Fruit fly (Drosophila melanogaster) whole organism, embryonic: ENCODE results near the gene Rsph3.

ENCODE experiments used
- Atf6 ChIP-seq: fragments of 200-800 bp; sonication (Bioruptor generic); IDR thresholded peaks from 2 replicates; pipeline ENCODE4 v1.3.6; 2022; ENCODE audit warnings: missing biosample characterization, missing genetic modification characterization
- B-H2 ChIP-seq: fragments of 200-800 bp; sonication (Bioruptor generic); optimal IDR thresholded peaks from 2 replicates; lab custom pipeline; 2018; ENCODE audit warnings: missing biosample characterization, mild to moderate bottlenecking, missing genetic modification characterization
- Bgb ChIP-seq: fragments of 200-800 bp; sonication (Bioruptor generic); IDR thresholded peaks from 2 replicates; pipeline ENCODE4 v1.3.6; 2022; ENCODE audit warnings: missing biosample characterization, missing genetic modification characterization; ENCODE audit not compliant: partially characterized antibody
- CG1024 ChIP-seq: fragments of 200-800 bp; sonication (Bioruptor generic); IDR thresholded peaks from 2 replicates; pipeline ENCODE4 v1.3.6; 2022; ENCODE audit warnings: missing biosample characterization, missing genetic modification characterization
- CG10321 ChIP-seq: fragments of 200-800 bp; sonication (Bioruptor generic); IDR thresholded peaks from 2 replicates; pipeline ENCODE4 v1.3.6; 2022; ENCODE audit warnings: missing biosample characterization, missing genetic modification characterization
- CG10543 ChIP-seq: fragments of 200-800 bp; sonication (Bioruptor generic); optimal IDR thresholded peaks from 3 replicates; lab custom pipeline; 2017; ENCODE audit warnings: missing biosample characterization, mild to moderate bottlenecking, missing genetic modification characterization, moderate library complexity
- CG11504 ChIP-seq: fragments of 200-800 bp; sonication (Bioruptor generic); optimal IDR thresholded peaks from 3 replicates; lab custom pipeline; 2019; ENCODE audit warnings: missing biosample characterization, mild to moderate bottlenecking, missing genetic modification characterization, moderate library complexity
- CG11560 ChIP-seq: fragments of 200-800 bp; sonication (Bioruptor generic); IDR thresholded peaks from 3 replicates; pipeline ENCODE4 v1.3.6; 2022; ENCODE audit warnings: missing biosample characterization, missing genetic modification characterization
- CG12391 ChIP-seq: fragments of 200-800 bp; sonication (Bioruptor generic); optimal IDR thresholded peaks from 3 replicates; lab custom pipeline; 2018; ENCODE audit warnings: missing biosample characterization, mild to moderate bottlenecking, missing genetic modification characterization, moderate library complexity
- CG12744 ChIP-seq: fragments of 200-800 bp; sonication (Bioruptor generic); optimal IDR thresholded peaks from 2 replicates; lab custom pipeline; 2016; ENCODE audit warnings: missing biosample characterization, missing genetic modification characterization
- CG13775 ChIP-seq: fragments of 200-800 bp; sonication (Bioruptor generic); optimal IDR thresholded peaks from 3 replicates; lab custom pipeline; 2017; ENCODE audit warnings: missing biosample characterization, mild to moderate bottlenecking, missing genetic modification characterization
- CG14860 ChIP-seq: fragments of 200-800 bp; sonication (Bioruptor generic); IDR thresholded peaks from 3 replicates; pipeline ENCODE4 v1.3.6; 2022; ENCODE audit warnings: missing biosample characterization, missing genetic modification characterization; ENCODE audit not compliant: partially characterized antibody
- CG15601 ChIP-seq: fragments of 200-800 bp; sonication (Bioruptor generic); optimal IDR thresholded peaks from 3 replicates; lab custom pipeline; 2019; ENCODE audit warnings: missing biosample characterization, mild to moderate bottlenecking, missing genetic modification characterization, moderate library complexity
- CG30431 ChIP-seq: fragments of 200-800 bp; sonication (Bioruptor generic); optimal IDR thresholded peaks from 2 replicates; lab custom pipeline; 2017; ENCODE audit warnings: missing biosample characterization, missing genetic modification characterization
- CG31441 ChIP-seq: fragments of 200-800 bp; sonication (Bioruptor generic); IDR thresholded peaks from 2 replicates; pipeline ENCODE4 v1.3.6; 2022; ENCODE audit warnings: missing biosample characterization, missing genetic modification characterization
- CG34422 ChIP-seq: fragments of 200-800 bp; sonication (Bioruptor generic); IDR thresholded peaks from 3 replicates; pipeline ENCODE4 v1.3.6; 2022; ENCODE audit warnings: missing biosample characterization, missing genetic modification characterization
- CG4404 ChIP-seq: fragments of 200-800 bp; sonication (Bioruptor generic); IDR thresholded peaks from 2 replicates; pipeline ENCODE4 v1.3.6; 2022; ENCODE audit warnings: missing biosample characterization, missing genetic modification characterization
- CG5953 ChIP-seq: fragments of 200-800 bp; sonication (Bioruptor generic); IDR thresholded peaks from 2 replicates; pipeline ENCODE4 v1.3.6; 2022; ENCODE audit warnings: missing biosample characterization, missing genetic modification characterization
- CG6791 ChIP-seq: fragments of 200-800 bp; sonication (Bioruptor generic); IDR thresholded peaks from 3 replicates; pipeline ENCODE4 v1.3.6; 2022; ENCODE audit warnings: missing biosample characterization, missing genetic modification characterization; ENCODE audit not compliant: partially characterized antibody
- CG7357 ChIP-seq: fragments of 200-800 bp; sonication (Bioruptor generic); IDR thresholded peaks from 3 replicates; pipeline ENCODE4 v1.3.6; 2022; ENCODE audit warnings: missing biosample characterization, missing genetic modification characterization
- Dfd ChIP-seq, 2 experiments: fragments of >200 bp; optimal IDR thresholded peaks; 2 replicates each; lab custom pipeline; 2017; ENCODE audit warnings: missing biosample characterization in 2 of 2, missing genetic modification characterization in 2 of 2
- Ets65A ChIP-seq: fragments of 200-800 bp; sonication (Bioruptor generic); peaks from one replicate; lab custom pipeline; 2016; ENCODE audit warnings: missing biosample characterization, missing genetic modification characterization
- Hsf ChIP-seq: fragments of 200-800 bp; sonication (Bioruptor generic); optimal IDR thresholded peaks from 3 replicates; lab custom pipeline; 2016; ENCODE audit warnings: missing biosample characterization, missing genetic modification characterization
- Med ChIP-seq: fragments of 200-800 bp; sonication (Bioruptor generic); peaks from one replicate; lab custom pipeline; 2016; ENCODE audit warnings: missing biosample characterization, missing genetic modification characterization, mild to moderate bottlenecking, inconsistent platforms, moderate library complexity
- Nf-YC ChIP-seq: fragments of 200-800 bp; optimal IDR thresholded peaks from 3 replicates; lab custom pipeline; 2019; ENCODE audit warnings: missing biosample characterization, mild to moderate bottlenecking, missing genetic modification characterization, moderate library complexity
- Opbp ChIP-seq: fragments of 200-800 bp; sonication (Bioruptor generic); IDR thresholded peaks from 3 replicates; pipeline ENCODE4 v1.3.6; 2022; ENCODE audit warnings: missing biosample characterization, missing genetic modification characterization; ENCODE audit not compliant: partially characterized antibody
- Scr ChIP-seq: fragments of 200-800 bp; sonication (Bioruptor generic); IDR thresholded peaks from 2 replicates; pipeline ENCODE4 v1.3.6; 2022; ENCODE audit warnings: missing biosample characterization, missing genetic modification characterization; ENCODE audit not compliant: partially characterized antibody
- Stat92E ChIP-seq, 3 experiments: fragments of >200 bp in 2 of 3; fragments of 200-800 bp in 1 of 3; sonication (Bioruptor generic) in 1 of 3; optimal IDR thresholded peaks; 2 replicates each; lab custom pipeline; 2017 to 2019; ENCODE audit warnings: missing biosample characterization in 3 of 3, missing genetic modification characterization in 3 of 3, mild to moderate bottlenecking in 1 of 3, moderate library complexity in 1 of 3
- Trl ChIP-seq, 3 experiments: fragments of >200 bp in 2 of 3; fragments of 200-800 bp in 1 of 3; sonication (Bioruptor generic) in 1 of 3; optimal IDR thresholded peaks; 2 replicates in 1 of 3; 3 replicates in 2 of 3; lab custom pipeline; 2016 to 2017; ENCODE audit warnings: missing biosample characterization in 1 of 3, missing genetic modification characterization in 1 of 3
- ash1 ChIP-seq: fragments of 200-800 bp; sonication (Bioruptor generic); optimal IDR thresholded peaks from 2 replicates; lab custom pipeline; 2018; ENCODE audit warnings: missing biosample characterization, mild to moderate bottlenecking, missing genetic modification characterization
- az2 ChIP-seq: fragments of 200-800 bp; sonication (Bioruptor generic); optimal IDR thresholded peaks from 3 replicates; lab custom pipeline; 2016; ENCODE audit warnings: missing biosample characterization, missing genetic modification characterization
- br ChIP-seq: fragments of >200 bp; optimal IDR thresholded peaks from 2 replicates; lab custom pipeline; 2017
- chn ChIP-seq: fragments of 200-800 bp; sonication (Bioruptor generic); optimal IDR thresholded peaks from 2 replicates; lab custom pipeline; 2016; ENCODE audit warnings: missing biosample characterization, missing genetic modification characterization
- dmrt99B ChIP-seq: fragments of 200-800 bp; sonication (Bioruptor generic); optimal IDR thresholded peaks from 2 replicates; lab custom pipeline; 2018; ENCODE audit warnings: missing biosample characterization, mild to moderate bottlenecking, missing genetic modification characterization, moderate library complexity
- ewg ChIP-seq: fragments of 200-800 bp; sonication (Bioruptor generic); optimal IDR thresholded peaks from 3 replicates; lab custom pipeline; 2017; ENCODE audit warnings: mild to moderate bottlenecking, missing biosample characterization, missing genetic modification reagents, missing genetic modification characterization
- gro ChIP-seq: fragments of 200-800 bp; sonication (Bioruptor generic); optimal IDR thresholded peaks from 2 replicates; lab custom pipeline; 2016; ENCODE audit warnings: missing biosample characterization, missing genetic modification characterization
- her ChIP-seq: fragments of 200-800 bp; sonication (Bioruptor generic); optimal IDR thresholded peaks from 2 replicates; lab custom pipeline; 2016; ENCODE audit warnings: missing biosample characterization, missing genetic modification characterization
- kay ChIP-seq: fragments of 200-800 bp; sonication (Bioruptor generic); optimal IDR thresholded peaks from 2 replicates; lab custom pipeline; 2016; ENCODE audit warnings: missing biosample characterization, missing genetic modification characterization
- kni ChIP-seq: fragments of 200-800 bp; sonication (Bioruptor generic); optimal IDR thresholded peaks from 3 replicates; lab custom pipeline; 2017; ENCODE audit warnings: mild to moderate bottlenecking, missing biosample characterization, missing genetic modification reagents, missing genetic modification characterization
- knrl ChIP-seq: fragments of 200-800 bp; sonication (Bioruptor generic); IDR thresholded peaks from 3 replicates; pipeline ENCODE4 v1.3.6; 2022; ENCODE audit warnings: missing biosample characterization, missing genetic modification characterization; ENCODE audit not compliant: partially characterized antibody
- nmo ChIP-seq: fragments of 200-800 bp; sonication (Bioruptor generic); optimal IDR thresholded peaks from 2 replicates; lab custom pipeline; 2018; ENCODE audit warnings: missing biosample characterization, mild to moderate bottlenecking, missing genetic modification characterization, moderate library complexity
- prd ChIP-seq, 3 experiments: fragments of >200 bp in 2 of 3; fragments of 200-800 bp in 1 of 3; sonication (Bioruptor generic) in 1 of 3; optimal IDR thresholded peaks in 2 of 3; IDR thresholded peaks in 1 of 3; 2 replicates in 2 of 3; 3 replicates in 1 of 3; pipeline versions ENCODE4 v1.3.6 to Lab custom; 2017 to 2022; ENCODE audit warnings: missing biosample characterization in 1 of 3, missing genetic modification characterization in 1 of 3
- sd ChIP-seq: fragments of 200-800 bp; sonication (Bioruptor generic); optimal IDR thresholded peaks from 3 replicates; lab custom pipeline; 2018; ENCODE audit warnings: missing biosample characterization, mild to moderate bottlenecking, missing genetic modification characterization, moderate library complexity
- seq ChIP-seq: fragments of 200-800 bp; sonication (Bioruptor generic); IDR thresholded peaks from 2 replicates; pipeline ENCODE4 v1.3.6; 2022; ENCODE audit warnings: missing biosample characterization, missing genetic modification characterization
- twi ChIP-seq: fragments of 200-800 bp; optimal IDR thresholded peaks from 2 replicates; lab custom pipeline; 2019; ENCODE audit warnings: missing biosample characterization, mild to moderate bottlenecking, missing genetic modification characterization, moderate library complexity
- vvl ChIP-seq: fragments of 200-800 bp; sonication (Bioruptor generic); IDR thresholded peaks from 2 replicates; pipeline ENCODE4 v1.3.6; 2022; ENCODE audit warnings: missing biosample characterization, missing genetic modification characterization
- wek ChIP-seq: fragments of 200-800 bp; sonication (Bioruptor generic); optimal IDR thresholded peaks from 3 replicates; lab custom pipeline; 2018; ENCODE audit warnings: missing biosample characterization, mild to moderate bottlenecking, missing genetic modification characterization, moderate library complexity

The Rsph3 gene

dm6 chr3L:6792617-6793016 is 29.6 kb upstream of the Rsph3 start:
- TF ChIP-seq CG14860 (GFP tag; lab: Robert Waterston, UW) (0 out of 3 replicates have a peak, but pooled peaks have one; percentile 31), CG31441 (no peak), CG5953 (GFP tag; lab: Robert Waterston, UW) (no peak), CG1024 (GFP tag; lab: Robert Waterston, UW) (0 out of 2 replicates have a peak, but pooled peaks have one; percentile 13), CG13775 (GFP tag; lab: Kevin White, UChicago) (peak; percentile 67), Med (peak; percentile 61), Ets65A (peak; percentile 78), CG6791 (0 out of 3 replicates have a peak, but pooled peaks have one; percentile 24), CG11560 (tag; lab: Robert Waterston, UW) (0 out of 3 replicates have a peak, but pooled peaks have one; percentile 19), wek (GFP tag; lab: Kevin White, UChicago) (no peak)

dm6 chr3L:6789788-6790325 is 26.8 kb upstream of the Rsph3 start, which contains the start of gene vvl:
vvl (plus strand) TSS chr3L:6790158.
- TF ChIP-seq CG30431 = no peak
- peak; percentile 6 for TF ChIP-seq CG11504 (tag; lab: Kevin White, UChicago)
- TF ChIP-seq Hsf = no peak
- peak; percentile 48; the same call in 1 of the 3 replicates for TF ChIP-seq Opbp (GFP tag; lab: Robert Waterston, UW)
- peak; percentile 40 for TF ChIP-seq nmo
- peak; percentile 4 for TF ChIP-seq dmrt99B
- TF ChIP-seq Stat92E (GFP tag; optimal IDR thresholded peaks at IDR 0.05; lab: Kevin White, UChicago) = peak in 1 of 3 experiments; percentile 63
- peak; percentile 72 for TF ChIP-seq kni (GFP tag; lab: Kevin White, UChicago)
- TF ChIP-seq vvl (GFP tag; lab: Robert Waterston, UW) = peak; percentile 91
- no peak for TF ChIP-seq B-H2
- TF ChIP-seq prd (optimal IDR thresholded peaks at IDR 0.05; lab: Kevin White, UChicago) = no peak
- peak; percentile 33; the same call in 1 of the 3 replicates for TF ChIP-seq prd (GFP tag; IDR thresholded peaks at IDR 0.05; lab: Robert Waterston, UW)
- peak; percentile 78 for TF ChIP-seq seq (GFP tag; lab: Robert Waterston, UW)
- peak; percentile 56 for TF ChIP-seq ash1 (GFP tag; lab: Kevin White, UChicago)
- peak; percentile 34; the same call in 1 of the 3 replicates for TF ChIP-seq CG6791
- TF ChIP-seq CG10321 (GFP tag; lab: Robert Waterston, UW) = peak; percentile 97
- TF ChIP-seq CG12391 (tag; lab: Kevin White, UChicago) = no peak
- TF ChIP-seq Scr (GFP tag; lab: Robert Waterston, UW) = peak; percentile 52
- no peak for TF ChIP-seq CG12744
- TF ChIP-seq Bgb (GFP tag; lab: Robert Waterston, UW) = peak; percentile 38; the same call in 1 of the 2 replicates
- peak; percentile 39; the same call in 1 of the 2 replicates for TF ChIP-seq Atf6 (GFP tag; lab: Robert Waterston, UW)
- TF ChIP-seq knrl (GFP tag; lab: Robert Waterston, UW) = peak; percentile 29; the same call in 1 of the 3 replicates
- TF ChIP-seq CG7357 (GFP tag; lab: Robert Waterston, UW) = no peak
- peak; percentile 5 for TF ChIP-seq gro (GFP tag; lab: Kevin White, UChicago)
- TF ChIP-seq CG34422 (GFP tag; lab: Robert Waterston, UW) = 0 out of 3 replicates have a peak, but pooled peaks have one; percentile 43
- TF ChIP-seq chn (GFP tag; lab: Kevin White, UChicago) = no peak
- no peak for TF ChIP-seq br (lab: Kevin White, UChicago)
- peak; percentile 73 for TF ChIP-seq sd (tag; lab: Kevin White, UChicago)
- TF ChIP-seq kay (GFP tag; lab: Kevin White, UChicago) = no peak
- TF ChIP-seq Nf-YC (tag; lab: Kevin White, UChicago) = peak; percentile 98
- peak; percentile 88 for TF ChIP-seq ewg
- peak; percentile 16 for TF ChIP-seq CG15601 (tag; lab: Kevin White, UChicago)
- TF ChIP-seq twi (tag; lab: Kevin White, UChicago) = peak; percentile 55
- no peak for TF ChIP-seq CG4404
- peak; percentile 24 for TF ChIP-seq her (GFP tag; lab: Kevin White, UChicago)
- peak; percentile 27 for TF ChIP-seq CG10543 (GFP tag; lab: Kevin White, UChicago)
- peak; percentile 8 for TF ChIP-seq az2 (GFP tag; lab: Kevin White, UChicago)
- TF ChIP-seq Trl (optimal IDR thresholded peaks at IDR 0.05; lab: Kevin White, UChicago) = peak; percentile 30 to 61
- no peak for TF ChIP-seq Trl (GFP tag; optimal IDR thresholded peaks at IDR 0.05; lab: Kevin White, UChicago)
- no peak for TF ChIP-seq Dfd (GFP tag; optimal IDR thresholded peaks at IDR 0.05; lab: Kevin White, UChicago)
